Fruit fly (Drosophila melanogaster): ENCODE measurements around the gene porin.

- TF ChIP-seq CG8478 (optimal IDR thresholded peaks at IDR 0.05) (no peak), CTCF (optimal IDR thresholded peaks at IDR 0.05) (no peak)
These were observed 28.0 kb downstream of the porin start for dm6 chr2L:10822620-10823019.
